Worm (Caenorhabditis elegans) whole organism, early embryonic: ENCODE measurements around the gene T25B9.8.
"Not testable (repeated sequence)": the region's sequence is repeated elsewhere in the genome, so short reads cannot be mapped to it uniquely, and the experiment has no call there.

ENCODE experiments used
- B0310.2 ChIP-seq: sonication (generic microtip); optimal IDR thresholded peaks from 2 replicates; lab custom pipeline; 2016; ENCODE audit warnings: mild to moderate bottlenecking, missing genetic modification characterization, missing compliant biosample characterization
- F13C5.2 ChIP-seq: sonication (generic microtip); optimal IDR thresholded peaks from 2 replicates; lab custom pipeline; 2017; ENCODE audit warnings: mild to moderate bottlenecking, missing genetic modification characterization, inconsistent platforms, missing compliant biosample characterization
- aly-1 ChIP-seq: sonication (generic microtip); optimal IDR thresholded peaks from 2 replicates; lab custom pipeline; 2016; ENCODE audit warnings: missing genetic modification characterization, missing compliant biosample characterization
- ama-1 ChIP-seq: fragments of 150-350 bp; optimal IDR thresholded peaks from 2 replicates; lab custom pipeline; 2014
- ceh-13 ChIP-seq: fragments of 200-800 bp; sonication (Bioruptor generic); optimal IDR thresholded peaks from 2 replicates; lab custom pipeline; 2018; ENCODE audit warnings: mild to moderate bottlenecking, missing genetic modification characterization, missing compliant biosample characterization
- ceh-36 ChIP-seq: sonication (generic microtip); optimal IDR thresholded peaks from 2 replicates; lab custom pipeline; 2016; ENCODE audit warnings: missing genetic modification characterization, inconsistent platforms, missing compliant biosample characterization
- ets-7 ChIP-seq: sonication (generic microtip); optimal IDR thresholded peaks from 2 replicates; lab custom pipeline; 2016; ENCODE audit warnings: missing genotype, missing genetic modification characterization, missing compliant biosample characterization
- flt-1 ChIP-seq: fragments of 200-800 bp; sonication (Bioruptor generic); IDR thresholded peaks from 2 replicates; pipeline ENCODE4 v1.3.6; 2022; ENCODE audit warnings: missing genetic modification characterization, missing compliant biosample characterization
- hmbx-1 ChIP-seq: sonication (generic microtip); optimal IDR thresholded peaks from 2 replicates; lab custom pipeline; 2016; ENCODE audit warnings: mild to moderate bottlenecking, missing genetic modification characterization, missing compliant biosample characterization
- hmg-4 ChIP-seq: fragments of 200-800 bp; sonication (Bioruptor generic); optimal IDR thresholded peaks from 2 replicates; lab custom pipeline; 2018; ENCODE audit warnings: mild to moderate bottlenecking, missing genetic modification characterization, missing compliant biosample characterization
- hnd-1 ChIP-seq: sonication (generic microtip); optimal IDR thresholded peaks from 2 replicates; lab custom pipeline; 2016; ENCODE audit warnings: missing genetic modification characterization, missing compliant biosample characterization
- pes-1 ChIP-seq: fragments of 200-800 bp; sonication (Bioruptor generic); IDR thresholded peaks from 2 replicates; pipeline ENCODE4 v1.3.6; 2022; ENCODE audit warnings: missing genetic modification reagents, missing genetic modification characterization, missing compliant biosample characterization
- scrt-1 ChIP-seq: fragments of 200-800 bp; sonication (Bioruptor generic); IDR thresholded peaks from 2 replicates; pipeline ENCODE4 v1.3.6; 2022; ENCODE audit warnings: missing genetic modification characterization, missing compliant biosample characterization
- sea-1 ChIP-seq: fragments of 200-800 bp; sonication (Bioruptor generic); conservative IDR thresholded peaks from 2 replicates; pipeline ENCODE4 v1.3.6; 2022; ENCODE audit warnings: missing genetic modification characterization, missing compliant biosample characterization
- tbx-11 ChIP-seq: fragments of 200-800 bp; sonication (Bioruptor generic); IDR thresholded peaks from 2 replicates; pipeline ENCODE4 v1.3.6; 2022; ENCODE audit warnings: missing genetic modification characterization, missing compliant biosample characterization
- tbx-37 ChIP-seq: fragments of 200-800 bp; sonication (Bioruptor generic); conservative IDR thresholded peaks from 2 replicates; pipeline ENCODE4 v1.3.6; 2022; ENCODE audit warnings: missing genetic modification reagents, missing genetic modification characterization, missing compliant biosample characterization
- tra-4 ChIP-seq: sonication (generic microtip); optimal IDR thresholded peaks from 2 replicates; lab custom pipeline; 2017; ENCODE audit warnings: missing genetic modification characterization, missing compliant biosample characterization

The T25B9.8 gene

ce11 chrIV:10769353-10769752 is 1.4 kb upstream of the T25B9.8 start, which contains the start of gene T25B9.9:
TSS of gene T25B9.9 (plus strand) at chrIV:10769653.
- TF ChIP-seq ets-7, result no peak
- no peak for TF ChIP-seq aly-1
- TF ChIP-seq hnd-1 (tag; lab: Kevin White, UChicago), result no peak
- TF ChIP-seq B0310.2, result no peak
- no peak for TF ChIP-seq sea-1 (GFP tag; lab: Robert Waterston, UW)
- TF ChIP-seq flt-1, result no peak
- TF ChIP-seq pes-1 (GFP tag; lab: Robert Waterston, UW), result no peak
- TF ChIP-seq ama-1 (lab: Kevin White, UChicago), result no peak
- no peak for TF ChIP-seq ceh-36 (tag; lab: Kevin White, UChicago)
- TF ChIP-seq hmbx-1, result no peak
- TF ChIP-seq F13C5.2 (tag; lab: Kevin White, UChicago), result no peak
- no peak for TF ChIP-seq ceh-13 (GFP tag; lab: Kevin White, UChicago)
- TF ChIP-seq scrt-1 (GFP tag; lab: Robert Waterston, UW), result no peak
- no peak for TF ChIP-seq tbx-37 (GFP tag; lab: Robert Waterston, UW)
- no peak for TF ChIP-seq tbx-11

DNA sequence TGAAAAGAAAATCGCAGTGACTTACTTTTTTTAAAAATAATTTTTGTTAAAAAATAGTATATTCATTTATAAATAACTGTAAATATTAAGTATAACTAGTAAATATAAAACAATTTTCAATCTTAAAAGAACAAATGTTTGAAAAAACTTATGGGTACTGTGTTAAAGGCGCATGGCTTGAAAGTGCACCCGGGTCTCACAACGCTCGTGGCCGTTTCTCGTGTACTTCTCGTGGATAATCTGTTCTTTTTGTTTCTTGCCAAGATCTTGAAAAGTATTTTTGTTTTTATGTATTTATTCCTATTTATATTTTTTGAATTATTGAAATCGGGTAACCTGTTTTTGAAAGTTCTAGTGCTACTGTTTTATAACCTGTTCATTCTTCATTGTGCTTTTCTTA is 1.9 kb downstream of the T25B9.8 start:
- TF ChIP-seq ama-1 (lab: Kevin White, UChicago), result no peak
- TF ChIP-seq F13C5.2 (tag; lab: Kevin White, UChicago), result no peak
- TF ChIP-seq pes-1 (GFP tag; lab: Robert Waterston, UW), result no peak
- no peak for TF ChIP-seq ets-7
- no peak for TF ChIP-seq aly-1
- TF ChIP-seq flt-1, result no peak
- no peak for TF ChIP-seq tbx-11
- TF ChIP-seq ceh-13 (GFP tag; lab: Kevin White, UChicago), result no peak
- no peak for TF ChIP-seq hnd-1 (tag; lab: Kevin White, UChicago)
- TF ChIP-seq B0310.2, result no peak
- no peak for TF ChIP-seq sea-1 (GFP tag; lab: Robert Waterston, UW)
- no peak for TF ChIP-seq scrt-1 (GFP tag; lab: Robert Waterston, UW)
- no peak for TF ChIP-seq tra-4 (tag; lab: Kevin White, UChicago)
- no peak for TF ChIP-seq hmg-4
- no peak for TF ChIP-seq ceh-36 (tag; lab: Kevin White, UChicago)
- TF ChIP-seq tbx-37 (GFP tag; lab: Robert Waterston, UW), result no peak
- TF ChIP-seq hmbx-1, result no peak

DNA sequence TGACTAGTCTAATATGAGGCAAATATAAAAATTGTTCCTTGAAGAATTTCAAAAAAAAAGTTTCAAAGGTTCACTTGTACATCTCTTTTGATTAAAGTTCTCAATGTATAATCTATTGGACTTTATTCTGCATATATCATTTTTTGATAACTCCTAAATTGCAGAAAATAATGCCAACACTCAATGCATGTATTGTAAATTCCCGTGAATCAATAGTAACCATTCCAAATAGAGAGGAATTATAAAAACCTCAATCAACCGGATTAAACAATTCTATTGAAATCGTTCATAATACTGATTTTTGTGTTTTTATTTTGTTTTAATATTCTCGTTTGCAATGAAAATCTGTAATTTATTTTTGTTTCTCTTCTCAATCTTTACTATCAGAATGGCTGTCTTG is 2.9 kb downstream of the T25B9.8 start, which contains the start of gene T25B9.12:
Gene T25B9.12 (plus strand): TSS at position 301 of the 400 bp plus-strand sequence.
- no peak for TF ChIP-seq tbx-37 (GFP tag; lab: Robert Waterston, UW)
- TF ChIP-seq pes-1 (GFP tag; lab: Robert Waterston, UW), result no peak
- TF ChIP-seq hmg-4, result no peak
- no peak for TF ChIP-seq tra-4 (tag; lab: Kevin White, UChicago)
- TF ChIP-seq hnd-1 (tag; lab: Kevin White, UChicago), result no peak
- TF ChIP-seq ama-1 (lab: Kevin White, UChicago), result no peak
- no peak for TF ChIP-seq sea-1 (GFP tag; lab: Robert Waterston, UW)
- TF ChIP-seq ceh-36 (tag; lab: Kevin White, UChicago), result no peak
- TF ChIP-seq tbx-11, result no peak
- TF ChIP-seq hmbx-1, result no peak
- TF ChIP-seq ets-7, result no peak
- TF ChIP-seq aly-1, result no peak
- TF ChIP-seq ceh-13 (GFP tag; lab: Kevin White, UChicago), result no peak
- TF ChIP-seq scrt-1 (GFP tag; lab: Robert Waterston, UW), result no peak
- no peak for TF ChIP-seq F13C5.2 (tag; lab: Kevin White, UChicago)
- no peak for TF ChIP-seq flt-1
- no peak for TF ChIP-seq B0310.2

- TF ChIP-seq flt-1, result no peak
- TF ChIP-seq tra-4 (tag; lab: Kevin White, UChicago), result no peak
Observed at ce11 chrIV:10764206-10764605, 3.8 kb downstream of the T25B9.8 start, which contains the start of gene T25B9.11. TSS of gene T25B9.11 (plus strand) at chrIV:10764506.

DNA sequence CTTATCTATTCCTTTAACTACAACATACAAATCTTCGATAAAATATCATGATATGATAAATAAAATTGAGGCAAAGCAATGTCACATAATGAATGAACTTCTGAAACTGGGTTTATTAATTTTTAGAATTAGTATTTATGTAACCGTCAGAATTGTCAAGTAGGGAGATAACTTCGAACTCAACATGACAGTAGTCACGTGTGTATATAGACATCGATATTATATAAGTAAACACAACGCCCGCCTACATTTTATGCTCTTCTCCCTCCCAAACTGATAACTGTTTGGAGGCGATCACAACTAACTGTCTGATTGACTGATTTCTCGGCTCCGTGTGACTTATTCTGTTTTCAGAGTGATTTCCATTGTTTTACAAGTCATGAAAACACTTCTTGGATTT is 6.7 kb downstream of the T25B9.8 start, which contains the start of gene ugt-54:
Gene ugt-54 (plus strand): TSS at position 355 of the 400 bp plus-strand sequence.
- TF ChIP-seq aly-1 (no peak), ceh-13 (GFP tag; lab: Kevin White, UChicago) (no peak), ceh-36 (tag; lab: Kevin White, UChicago) (no peak), hnd-1 (tag; lab: Kevin White, UChicago) (no peak), hmg-4 (no peak), ets-7 (no peak), hmbx-1 (no peak), tra-4 (tag; lab: Kevin White, UChicago) (no peak)

ce11 chrIV:10757616-10758193 is 10.3 kb downstream of the T25B9.8 start, which contains the start of the genes T25B9.4 and T25B9.6:
TSS of gene T25B9.4 (minus strand) at chrIV:10757716.
TSS of gene T25B9.6 (plus strand) at chrIV:10758143.
- no peak for TF ChIP-seq pes-1 (GFP tag; lab: Robert Waterston, UW)
- no peak for TF ChIP-seq B0310.2
- TF ChIP-seq hmg-4, result no peak
- TF ChIP-seq ceh-13 (GFP tag; lab: Kevin White, UChicago), result no peak

DNA sequence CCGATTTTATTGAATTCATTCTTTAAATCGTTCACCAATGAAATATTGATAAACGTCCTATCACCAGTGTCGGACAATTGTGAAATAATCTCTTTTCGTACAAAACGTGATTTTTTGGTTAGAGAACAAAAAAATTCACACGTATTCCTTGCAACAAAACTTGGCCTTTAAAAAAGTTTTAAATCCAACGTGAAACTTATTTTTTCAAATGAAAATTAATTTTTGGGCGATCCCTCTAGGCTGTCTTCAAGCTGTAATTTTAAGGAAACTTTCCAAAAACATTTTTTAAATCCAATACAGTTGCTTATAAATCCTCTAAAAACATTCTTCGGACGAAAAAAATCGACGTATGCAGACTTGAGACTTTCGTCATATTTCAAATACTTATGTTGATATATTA is 13.3 kb downstream of the T25B9.8 start, which contains the start of gene T25B9.5:
Gene T25B9.5 (minus strand): TSS at position 101 of the 400 bp plus-strand sequence.
- no peak for TF ChIP-seq B0310.2
- no peak for TF ChIP-seq hnd-1 (tag; lab: Kevin White, UChicago)
- no peak for TF ChIP-seq tra-4 (tag; lab: Kevin White, UChicago)
- TF ChIP-seq sea-1 (GFP tag; lab: Robert Waterston, UW), result no peak
- TF ChIP-seq tbx-37 (GFP tag; lab: Robert Waterston, UW), result no peak
- no peak for TF ChIP-seq aly-1
- no peak for TF ChIP-seq ama-1 (lab: Kevin White, UChicago)
- TF ChIP-seq ceh-36 (tag; lab: Kevin White, UChicago), result no peak

DNA sequence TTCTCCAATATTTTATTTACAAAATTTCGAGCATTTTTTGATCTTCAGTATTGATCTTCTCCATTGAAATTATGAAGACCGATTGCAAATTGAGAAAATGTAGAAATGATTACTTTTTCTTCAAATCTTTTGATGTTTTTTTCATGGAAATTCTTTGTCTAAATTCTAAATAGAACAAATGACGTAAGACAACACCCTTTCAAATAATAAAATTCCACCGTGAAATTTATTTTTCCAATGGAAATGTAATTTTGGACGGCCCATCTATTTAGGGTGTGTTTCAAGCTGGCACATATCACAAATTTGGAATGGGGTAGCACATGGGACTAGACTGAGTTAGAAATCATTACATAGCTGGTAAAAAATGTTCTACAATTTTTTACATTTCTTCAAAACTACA is 16.3 kb downstream of the T25B9.8 start, which contains the start of gene T25B9.2:
Gene T25B9.2 (minus strand): TSS at position 101 of the 400 bp plus-strand sequence.
- TF ChIP-seq tbx-11, hmg-4, B0310.2: not testable (repeated sequence)
